Worm (Caenorhabditis elegans): ENCODE data around the gene C50C3.19.

DNA sequence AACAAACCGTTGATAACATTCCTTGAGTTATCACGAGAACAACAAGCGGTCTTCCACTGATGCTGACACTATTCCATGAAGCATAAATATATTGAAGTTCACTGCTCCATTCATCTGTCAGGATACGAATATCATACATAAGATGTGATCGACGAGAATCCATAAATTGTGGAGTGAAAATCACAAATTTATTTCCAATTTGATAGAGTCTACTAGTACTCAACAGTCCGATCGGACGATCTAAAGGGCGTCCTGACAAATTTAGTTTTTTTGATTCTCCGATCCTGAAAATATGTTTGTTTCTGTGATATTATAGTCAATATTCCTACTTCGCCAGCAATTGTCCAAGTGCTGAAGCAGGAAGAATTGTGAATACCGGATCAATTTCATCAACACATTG, 48.4 kb upstream of the C50C3.19 start:
- no peak for TF ChIP-seq xnd-1 (tag; optimal IDR thresholded peaks at IDR 0.05)
- no peak for TF ChIP-seq hsf-1 (GFP tag; IDR thresholded peaks at IDR 0.05)
- no peak for TF ChIP-seq nhr-90 (tag; optimal IDR thresholded peaks at IDR 0.05)
- TF ChIP-seq efl-1 (GFP tag; optimal IDR thresholded peaks at IDR 0.05), result no peak
- TF ChIP-seq snpc-4 (GFP tag; optimal IDR thresholded peaks at IDR 0.05), result no peak
- TF ChIP-seq snpc-4 (tag; optimal IDR thresholded peaks at IDR 0.05), result no peak
- TF ChIP-seq Y53G8AR.9 (GFP tag; conservative IDR thresholded peaks at IDR 0.05), result no peak
- TF ChIP-seq F23B12.7 (tag; optimal IDR thresholded peaks at IDR 0.05; ENCODE audit: insufficient read depth), result no peak
- TF ChIP-seq unc-130 (GFP tag; optimal IDR thresholded peaks at IDR 0.05), result no peak
- no peak for TF ChIP-seq rcor-1 (GFP tag; IDR thresholded peaks at IDR 0.05)

Measured in whole organism, young adult.